Worm (Caenorhabditis elegans) whole organism, late embryonic: Measurements from ENCODE around the gene rpc-11.

Experiments used
- F13H6.1 ChIP-seq: sonication (generic microtip); optimal IDR thresholded peaks from 2 replicates; lab custom pipeline; 2016; ENCODE audit warnings: missing genetic modification characterization, missing compliant biosample characterization
- T23F11.4 ChIP-seq: fragments of 200-800 bp; sonication (Bioruptor generic); optimal IDR thresholded peaks from 2 replicates; lab custom pipeline; 2018; ENCODE audit warnings: mild to moderate bottlenecking, missing genetic modification characterization, missing compliant biosample characterization
- ceh-22 ChIP-seq: sonication (generic microtip); optimal IDR thresholded peaks from 2 replicates; lab custom pipeline; 2017; ENCODE audit warnings: missing biosample characterization, missing genetic modification characterization
- ceh-30 ChIP-seq: fragments of 150-350 bp; optimal IDR thresholded peaks from 2 replicates; lab custom pipeline; 2014; ENCODE audit warnings: missing biosample characterization, missing genetic modification characterization
- ceh-31 ChIP-seq: sonication (generic microtip); optimal IDR thresholded peaks from 2 replicates; lab custom pipeline; 2016; ENCODE audit warnings: missing genetic modification characterization, missing compliant biosample characterization
- dve-1 ChIP-seq: sonication (generic microtip); optimal IDR thresholded peaks from 2 replicates; lab custom pipeline; 2017; ENCODE audit warnings: antibody characterized with exemption, mild to moderate bottlenecking, missing genetic modification characterization, missing compliant biosample characterization
- eyg-1 ChIP-seq: sonication (generic microtip); optimal IDR thresholded peaks from 2 replicates; lab custom pipeline; 2016; ENCODE audit warnings: missing genotype, missing genetic modification characterization, missing compliant biosample characterization
- nfya-1 ChIP-seq: sonication (generic microtip); optimal IDR thresholded peaks from 2 replicates; lab custom pipeline; 2017; ENCODE audit warnings: missing genetic modification characterization, mild to moderate bottlenecking, missing compliant biosample characterization, antibody characterized with exemption, moderate library complexity
- pqm-1 ChIP-seq: sonication (generic microtip); optimal IDR thresholded peaks from 2 replicates; lab custom pipeline; 2016; ENCODE audit warnings: missing genetic modification characterization, missing compliant biosample characterization
- tbx-7 ChIP-seq: sonication (generic microtip); optimal IDR thresholded peaks from 2 replicates; lab custom pipeline; 2016; ENCODE audit warnings: missing genotype, missing genetic modification characterization, missing compliant biosample characterization
- zip-5 ChIP-seq: sonication (generic microtip); optimal IDR thresholded peaks from 2 replicates; lab custom pipeline; 2016; ENCODE audit warnings: missing genetic modification characterization, missing compliant biosample characterization

ce11 chrIV:1388079-1388478 is 21.8 kb downstream of the rpc-11 start:
- TF ChIP-seq T23F11.4 (GFP tag; lab: Kevin White, UChicago) = peak; percentile 59
- no peak for TF ChIP-seq dve-1 (tag; lab: Kevin White, UChicago)
- TF ChIP-seq ceh-31 (tag; lab: Kevin White, UChicago) = peak; percentile 43
- no peak for TF ChIP-seq ceh-30 (tag; lab: Kevin White, UChicago)
- TF ChIP-seq F13H6.1 (tag; lab: Kevin White, UChicago) = peak; percentile 42
- TF ChIP-seq ceh-22 (tag; lab: Kevin White, UChicago) = no peak
- peak; percentile 16 for TF ChIP-seq nfya-1 (tag; lab: Kevin White, UChicago)
- peak; percentile 32 for TF ChIP-seq tbx-7
- TF ChIP-seq eyg-1 (tag; lab: Kevin White, UChicago) = peak; percentile 37
- TF ChIP-seq pqm-1 = no peak
- peak; percentile 10 for TF ChIP-seq zip-5 (tag; lab: Kevin White, UChicago)
